Worm (Caenorhabditis elegans) whole organism, L2 larva: ENCODE measurements around the gene C02B4.3.

Experiments used
- F13H6.1 ChIP-seq: sonication (generic microtip); optimal IDR thresholded peaks from 2 replicates; lab custom pipeline; 2016; ENCODE audit warnings: missing genetic modification characterization, missing compliant biosample characterization
- egl-27 ChIP-seq: sonication (generic microtip); optimal IDR thresholded peaks from 3 replicates; lab custom pipeline; 2017; ENCODE audit warnings: missing biosample characterization, missing genetic modification reagents, missing genetic modification characterization
- lin-39 ChIP-seq: fragments of 150-350 bp; optimal IDR thresholded peaks from 2 replicates; lab custom pipeline; 2014; ENCODE audit warnings: missing biosample characterization, missing genetic modification reagents, missing genetic modification characterization
- mdl-1 ChIP-seq, 2 experiments: fragments of 150-350 bp in 1 of 2; sonication (generic microtip) in 1 of 2; optimal IDR thresholded peaks; 2 replicates each; lab custom pipeline; 2017; ENCODE audit warnings: missing biosample characterization in 2 of 2, missing genetic modification characterization in 2 of 2
- nhr-12 ChIP-seq: fragments of 150-350 bp; optimal IDR thresholded peaks from 2 replicates; lab custom pipeline; 2014; ENCODE audit warnings: missing biosample characterization, missing genetic modification characterization
- zag-1 ChIP-seq: fragments of 150-350 bp; optimal IDR thresholded peaks from 2 replicates; lab custom pipeline; 2014; ENCODE audit warnings: missing biosample characterization, missing genetic modification characterization

DNA sequence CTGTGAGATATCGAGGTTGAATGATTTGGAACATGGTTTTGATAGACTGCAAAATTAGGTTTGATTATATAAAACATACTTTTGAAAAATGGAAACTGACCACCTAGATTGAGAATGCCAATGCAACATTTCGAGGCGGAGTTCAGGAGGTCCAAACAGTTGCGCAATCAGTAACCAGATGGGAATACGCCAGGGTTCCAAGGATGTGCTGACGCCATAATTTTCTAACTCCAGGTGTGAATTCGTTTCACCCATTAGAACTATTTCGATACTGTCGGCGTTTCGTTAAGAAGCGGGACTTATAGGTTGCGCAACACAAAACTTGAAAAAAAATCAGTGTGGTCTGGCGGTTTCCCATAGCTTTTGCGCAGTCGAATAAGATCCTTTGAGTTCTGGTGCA, at the start of gene C02B4.3:
- TF ChIP-seq egl-27 (no peak), nhr-12 (tag; lab: Kevin White, UChicago) (no peak), lin-39 (tag; lab: Kevin White, UChicago) (no peak), zag-1 (tag; lab: Kevin White, UChicago) (no peak), F13H6.1 (tag; lab: Kevin White, UChicago) (no peak), mdl-1 (tag; optimal IDR thresholded peaks at IDR 0.05; lab: Kevin White, UChicago) (no peak)
